Fruit fly (Drosophila melanogaster) S2 (cell line): ENCODE measurements around the gene t.

Experiments
- CG8478 ChIP-seq: fragments of >200 bp; optimal IDR thresholded peaks from 2 replicates; lab custom pipeline; 2018
- CTCF ChIP-seq, 2 experiments: fragments of >200 bp; optimal IDR thresholded peaks; 2 replicates each; lab custom pipeline; 2018

DNA sequence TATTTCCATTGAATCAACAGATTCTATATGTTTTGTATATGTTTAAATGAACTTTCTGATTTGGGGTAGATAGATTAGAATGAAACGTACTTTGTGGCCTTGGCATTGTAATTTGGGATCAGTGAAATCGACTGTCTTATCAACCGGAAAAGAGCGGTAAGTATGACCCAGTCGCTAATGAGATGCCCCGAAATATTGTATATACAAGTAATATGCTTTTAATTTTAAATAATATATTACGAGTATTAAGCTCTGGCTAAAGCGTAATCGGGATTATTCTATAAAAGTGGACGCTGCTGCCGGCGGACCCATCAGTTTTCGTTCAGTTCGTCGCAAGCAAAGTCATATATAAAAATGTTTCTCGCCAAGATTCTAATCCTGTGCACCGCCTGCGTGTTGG, 6.5 kb downstream of the t start, which contains the start of gene CG15369:
- TF ChIP-seq CG8478 (lab: Kevin White, UChicago) (no peak), CTCF (optimal IDR thresholded peaks at IDR 0.05; lab: Kevin White, UChicago) (no peak)
